Worm (Caenorhabditis elegans): ENCODE results near the gene sup-26.
A peak's percentile ranks its signal among the peaks of the same experiment; 100 is the strongest.

The sup-26 gene

DNA sequence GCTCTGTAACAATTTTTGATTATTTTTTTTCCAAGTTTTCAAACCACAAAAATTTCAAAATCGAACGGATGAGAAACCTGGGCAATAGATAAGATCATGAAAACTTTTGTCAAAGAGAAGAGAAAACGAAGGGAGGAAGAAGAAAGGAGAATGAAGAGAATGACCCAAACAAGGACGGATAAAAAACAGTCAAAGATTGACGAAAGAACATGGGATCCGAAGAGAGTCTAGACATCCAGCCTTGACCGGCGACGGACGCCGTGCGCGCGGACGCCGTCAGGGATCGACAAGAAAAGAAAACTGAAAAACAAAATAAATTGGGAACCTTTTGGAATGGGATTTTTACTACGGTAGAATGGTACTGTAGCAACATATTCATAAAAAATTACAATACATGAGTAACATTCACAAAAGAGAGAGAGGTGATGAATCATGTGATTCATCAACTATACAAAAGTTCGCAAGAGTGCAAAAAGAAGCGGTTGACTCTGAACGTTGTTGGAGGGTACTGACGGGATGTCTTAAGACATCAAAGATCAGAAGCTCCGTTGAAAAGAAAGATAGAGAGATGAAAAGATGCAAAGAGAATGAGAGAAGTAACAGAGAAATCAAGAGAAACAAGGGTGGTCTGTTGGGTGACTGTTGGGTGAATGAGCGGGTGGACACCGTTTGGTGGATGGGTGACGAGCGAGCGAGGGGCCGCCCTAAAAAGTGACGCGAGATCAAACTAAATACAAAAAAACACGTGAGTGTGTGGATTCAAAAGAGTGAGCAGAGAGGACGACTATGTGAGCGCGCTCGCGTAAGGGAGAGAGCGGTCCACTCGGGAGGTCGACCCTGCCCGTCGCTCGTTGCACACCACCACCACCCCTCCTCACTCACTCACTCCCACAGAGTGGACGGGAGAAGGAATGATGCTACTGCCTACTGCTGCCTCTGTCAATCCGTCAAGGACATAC lies at the start of gene sup-26:
TSS of gene sup-26 (minus strand) at position 10 of the 959 bp plus-strand sequence.
- TF ChIP-seq hlh-8 (tag; optimal IDR thresholded peaks at IDR 0.05): no peak
- TF ChIP-seq ref-2 (tag; optimal IDR thresholded peaks at IDR 0.05): peak; percentile 65
- no peak for TF ChIP-seq zip-5 (tag; optimal IDR thresholded peaks at IDR 0.05)
- peak; percentile 24 for TF ChIP-seq unc-42 (tag; optimal IDR thresholded peaks at IDR 0.05)
- no peak for TF ChIP-seq npax-4 (tag; optimal IDR thresholded peaks at IDR 0.05)
- no peak for TF ChIP-seq ztf-16 (tag; optimal IDR thresholded peaks at IDR 0.05)
- TF ChIP-seq ceh-45 (GFP tag; IDR thresholded peaks at IDR 0.05): no peak
- no peak for TF ChIP-seq nhr-232 (tag; optimal IDR thresholded peaks at IDR 0.05)
- no peak for TF ChIP-seq lin-11 (tag; optimal IDR thresholded peaks at IDR 0.05)
- TF ChIP-seq syd-9 (tag; optimal IDR thresholded peaks at IDR 0.05): peak; percentile 6
- peak; percentile 41 for TF ChIP-seq ceh-31 (tag; optimal IDR thresholded peaks at IDR 0.05)
- TF ChIP-seq hlh-6 (tag; optimal IDR thresholded peaks at IDR 0.05): peak; percentile 40
- TF ChIP-seq che-1 (tag; optimal IDR thresholded peaks at IDR 0.05): no peak
- TF ChIP-seq tbx-2 (tag; optimal IDR thresholded peaks at IDR 0.05): peak; percentile 65
- TF ChIP-seq rnt-1 (tag; optimal IDR thresholded peaks at IDR 0.05): no peak
- peak; percentile 19 for TF ChIP-seq ceh-6 (GFP tag; optimal IDR thresholded peaks at IDR 0.05)
- no peak for TF ChIP-seq lim-6 (tag; optimal IDR thresholded peaks at IDR 0.05)
- TF ChIP-seq elt-4 (tag; optimal IDR thresholded peaks at IDR 0.05): peak; percentile 85
- TF ChIP-seq ets-4 (tag; optimal IDR thresholded peaks at IDR 0.05): no peak
- TF ChIP-seq nfya-1 (tag; optimal IDR thresholded peaks at IDR 0.05): peak; percentile 19
- TF ChIP-seq tbx-7 (tag; optimal IDR thresholded peaks at IDR 0.05): no peak
- no peak for TF ChIP-seq pha-2 (tag; optimal IDR thresholded peaks at IDR 0.05)
- TF ChIP-seq sox-2 (GFP tag; IDR thresholded peaks at IDR 0.05): no peak
- TF ChIP-seq elt-2 (tag; optimal IDR thresholded peaks at IDR 0.05): no peak
- no peak for TF ChIP-seq ttx-3 (tag; optimal IDR thresholded peaks at IDR 0.05)
- no peak for TF ChIP-seq ceh-30 (tag; optimal IDR thresholded peaks at IDR 0.05)
- TF ChIP-seq mec-3 (tag; optimal IDR thresholded peaks at IDR 0.05; ENCODE audit: borderline replicate concordance): peak; percentile 29
- peak; percentile 52 for TF ChIP-seq eyg-1 (tag; optimal IDR thresholded peaks at IDR 0.05)
- no peak for TF ChIP-seq fkh-10 (GFP tag; optimal IDR thresholded peaks at IDR 0.05)
- TF ChIP-seq sdc-2 (tag; optimal IDR thresholded peaks at IDR 0.05): peak; percentile 70
- TF ChIP-seq K02D7.2 (tag; optimal IDR thresholded peaks at IDR 0.05): no peak
- no peak for TF ChIP-seq C08G9.2 (tag; optimal IDR thresholded peaks at IDR 0.05)
- no peak for TF ChIP-seq nhr-11 (tag; optimal IDR thresholded peaks at IDR 0.05)
- TF ChIP-seq K09A11.1 (tag; optimal IDR thresholded peaks at IDR 0.05; ENCODE audit: insufficient read depth): no peak
- no peak for TF ChIP-seq C38D4.7 (GFP tag; optimal IDR thresholded peaks at IDR 0.05)
- TF ChIP-seq madf-2 (tag; optimal IDR thresholded peaks at IDR 0.05): no peak
- TF ChIP-seq ceh-24 (tag; optimal IDR thresholded peaks at IDR 0.05): no peak
- no peak for TF ChIP-seq pros-1 (tag; optimal IDR thresholded peaks at IDR 0.05)
- peak; percentile 33 for TF ChIP-seq ceh-18 (tag; optimal IDR thresholded peaks at IDR 0.05)
- no peak for TF ChIP-seq hlh-13 (GFP tag; optimal IDR thresholded peaks at IDR 0.05)
- TF ChIP-seq ahr-1 (tag; optimal IDR thresholded peaks at IDR 0.05): no peak
- TF ChIP-seq ceh-22 (tag; optimal IDR thresholded peaks at IDR 0.05): no peak
- peak; percentile 16 for TF ChIP-seq unc-55 (GFP tag; optimal IDR thresholded peaks at IDR 0.05)
- no peak for TF ChIP-seq pag-3 (tag; optimal IDR thresholded peaks at IDR 0.05; ENCODE audit: borderline replicate concordance)
- TF ChIP-seq unc-3 (GFP tag; conservative IDR thresholded peaks at IDR 0.05): no peak
- no peak for TF ChIP-seq unc-3 (tag; optimal IDR thresholded peaks at IDR 0.05)
- no peak for TF ChIP-seq Y22D7AL.16 (tag; optimal IDR thresholded peaks at IDR 0.05)
- TF ChIP-seq hlh-15 (tag; optimal IDR thresholded peaks at IDR 0.05): no peak
- TF ChIP-seq sox-4 (tag; optimal IDR thresholded peaks at IDR 0.05): peak; percentile 45
- TF ChIP-seq fax-1 (tag; optimal IDR thresholded peaks at IDR 0.05): no peak
- TF ChIP-seq fkh-6 (tag; optimal IDR thresholded peaks at IDR 0.05): peak; percentile 57
- no peak for TF ChIP-seq pha-4 (tag; optimal IDR thresholded peaks at IDR 0.05)

All from whole organism, late embryonic.